Worm (Caenorhabditis elegans): ENCODE results near the gene mel-11.

ce11 chrII:9358230-9358629 is at the start of gene mel-11:
- no peak for TF ChIP-seq dao-5 (tag; optimal IDR thresholded peaks at IDR 0.05)
- no peak for TF ChIP-seq him-1 (tag; optimal IDR thresholded peaks at IDR 0.05)
